Worm (Caenorhabditis elegans): ENCODE results near the gene F59C12.3.

ce11 chrX:16617427-16618128 lies 8.3 kb upstream of the F59C12.3 start:
- no peak for TF ChIP-seq unc-62 (GFP tag; optimal IDR thresholded peaks at IDR 0.05 in 1 of 2)
- no peak for TF ChIP-seq unc-62 (tag; optimal IDR thresholded peaks at IDR 0.05)
- no peak for TF ChIP-seq arid-1 (GFP tag; conservative IDR thresholded peaks at IDR 0.05)
- TF ChIP-seq zip-2 (tag; optimal IDR thresholded peaks at IDR 0.05), result no peak
- no peak for TF ChIP-seq aly-2 (tag; optimal IDR thresholded peaks at IDR 0.05)
- no peak for TF ChIP-seq nhr-76 (tag; optimal IDR thresholded peaks at IDR 0.05)
- no peak for TF ChIP-seq nhr-48 (tag; optimal IDR thresholded peaks at IDR 0.05)
